Fruit fly (Drosophila melanogaster) whole organism, adult: ENCODE measurements around the gene ND-B17.

Source experiments
- CG11617 ChIP-seq: fragments of 200-800 bp; sonication (Bioruptor generic); optimal IDR thresholded peaks from 2 replicates; lab custom pipeline; 2017; ENCODE audit warnings: mild to moderate bottlenecking, missing biosample characterization, missing genetic modification reagents, missing genetic modification characterization
- CG12768 ChIP-seq: fragments of 200-800 bp; sonication (Bioruptor generic); optimal IDR thresholded peaks from 2 replicates; lab custom pipeline; 2017; ENCODE audit warnings: missing biosample characterization, missing genetic modification characterization, mild to moderate bottlenecking, moderate library complexity, missing genetic modification reagents
- CG14711 ChIP-seq: fragments of 200-800 bp; sonication (Bioruptor generic); optimal IDR thresholded peaks from 2 replicates; lab custom pipeline; 2018; ENCODE audit warnings: missing biosample characterization, mild to moderate bottlenecking, missing genetic modification characterization, moderate library complexity
- CG1620 ChIP-seq: fragments of 200-800 bp; sonication (Bioruptor generic); optimal IDR thresholded peaks from 2 replicates; lab custom pipeline; 2016; ENCODE audit warnings: missing biosample characterization, missing genetic modification characterization
- CG33017 ChIP-seq: fragments of 200-800 bp; sonication (Bioruptor generic); optimal IDR thresholded peaks from 2 replicates; lab custom pipeline; 2018; ENCODE audit warnings: missing biosample characterization, mild to moderate bottlenecking, missing genetic modification characterization, moderate library complexity
- CG5204 ChIP-seq: fragments of 200-800 bp; sonication (Bioruptor generic); optimal IDR thresholded peaks from 2 replicates; lab custom pipeline; 2016; ENCODE audit warnings: missing biosample characterization, missing genetic modification characterization
- CG7045 ChIP-seq: fragments of 200-800 bp; sonication (Bioruptor generic); optimal IDR thresholded peaks from 2 replicates; lab custom pipeline; 2017; ENCODE audit warnings: missing biosample characterization, mild to moderate bottlenecking, missing genetic modification characterization
- CG7101 ChIP-seq: fragments of 200-800 bp; sonication (Bioruptor generic); optimal IDR thresholded peaks from 2 replicates; lab custom pipeline; 2018; ENCODE audit warnings: missing biosample characterization, mild to moderate bottlenecking, missing genetic modification characterization, moderate library complexity
- Clk ChIP-seq: fragments of 200-800 bp; sonication (Bioruptor generic); optimal IDR thresholded peaks from 2 replicates; lab custom pipeline; 2017; ENCODE audit warnings: missing biosample characterization, missing genetic modification characterization
- Crg-1 ChIP-seq: fragments of 200-800 bp; sonication (Bioruptor generic); optimal IDR thresholded peaks from 2 replicates; lab custom pipeline; 2016; ENCODE audit warnings: missing biosample characterization, missing genetic modification characterization
- Hr96 ChIP-seq: fragments of 200-800 bp; sonication (Bioruptor generic); optimal IDR thresholded peaks from 2 replicates; lab custom pipeline; 2016; ENCODE audit warnings: missing biosample characterization, missing genetic modification characterization
- Mnt ChIP-seq: fragments of 200-800 bp; sonication (Bioruptor generic); optimal IDR thresholded peaks from 2 replicates; lab custom pipeline; 2016; ENCODE audit warnings: missing biosample characterization, mild to moderate bottlenecking, missing genetic modification characterization
- bab1 ChIP-seq: fragments of 200-800 bp; sonication (Bioruptor generic); optimal IDR thresholded peaks from 3 replicates; lab custom pipeline; 2019; ENCODE audit warnings: missing biosample characterization, mild to moderate bottlenecking, missing genetic modification characterization, moderate library complexity
- cic ChIP-seq: fragments of 200-800 bp; sonication (Bioruptor generic); optimal IDR thresholded peaks from 2 replicates; lab custom pipeline; 2017; ENCODE audit warnings: missing biosample characterization, mild to moderate bottlenecking, missing genetic modification characterization, moderate library complexity
- cnc ChIP-seq, 2 experiments: fragments of >200 bp; optimal IDR thresholded peaks; 2 replicates each; lab custom pipeline; 2017
- kay ChIP-seq: fragments of 200-800 bp; sonication (Bioruptor generic); peaks from one replicate; lab custom pipeline; 2016; ENCODE audit warnings: missing biosample characterization, missing genetic modification characterization, borderline replicate concordance
- ovo ChIP-seq: fragments of 200-800 bp; sonication (Bioruptor generic); optimal IDR thresholded peaks from 2 replicates; lab custom pipeline; 2016; ENCODE audit warnings: missing biosample characterization, missing genetic modification characterization
- pad ChIP-seq: fragments of 200-800 bp; sonication (Bioruptor generic); optimal IDR thresholded peaks from 3 replicates; lab custom pipeline; 2017; ENCODE audit warnings: missing biosample characterization, missing genetic modification characterization, mild to moderate bottlenecking, moderate library complexity, missing genetic modification reagents
- tj ChIP-seq: fragments of 200-800 bp; sonication (Bioruptor generic); optimal IDR thresholded peaks from 3 replicates; lab custom pipeline; 2017; ENCODE audit warnings: missing biosample characterization, mild to moderate bottlenecking, missing genetic modification characterization, moderate library complexity
- toe ChIP-seq: fragments of 200-800 bp; sonication (Bioruptor generic); optimal IDR thresholded peaks from 2 replicates; lab custom pipeline; 2016; ENCODE audit warnings: missing biosample characterization, missing genetic modification characterization

ND-B17 gene

dm6 chr2L:15761409-15762407, 10.8 kb upstream of the ND-B17 start:
- TF ChIP-seq CG14711 (tag; lab: Kevin White, UChicago) (peak; percentile 68), CG5204 (GFP tag; lab: Kevin White, UChicago) (peak; percentile 45), CG33017 (peak; percentile 65), cic (no peak), kay (GFP tag; lab: Kevin White, UChicago) (peak; percentile 98), CG7101 (tag; lab: Kevin White, UChicago) (peak; percentile 72), Hr96 (GFP tag; lab: Kevin White, UChicago) (peak; percentile 37), Mnt (peak; percentile 3), CG11617 (GFP tag; lab: Kevin White, UChicago) (peak; percentile 53), Crg-1 (no peak), tj (peak; percentile 57), bab1 (GFP tag; lab: Kevin White, UChicago) (peak; percentile 18), Clk (GFP tag; lab: Kevin White, UChicago) (peak; percentile 31), CG12768 (GFP tag; lab: Kevin White, UChicago) (peak; percentile 9), pad (GFP tag; lab: Kevin White, UChicago) (peak; percentile 42), CG1620 (GFP tag; lab: Kevin White, UChicago) (peak; percentile 8), ovo (GFP tag; lab: Kevin White, UChicago) (no peak), toe (GFP tag; lab: Kevin White, UChicago) (peak; percentile 33), cnc (optimal IDR thresholded peaks at IDR 0.05; lab: Kevin White, UChicago) (no peak), CG7045 (GFP tag; lab: Kevin White, UChicago) (peak; percentile 73)

dm6 chr2L:15760666-15761065, 9.8 kb upstream of the ND-B17 start:
- no peak for TF ChIP-seq CG7045 (GFP tag; lab: Kevin White, UChicago)
- no peak for TF ChIP-seq CG11617 (GFP tag; lab: Kevin White, UChicago)
- TF ChIP-seq pad (GFP tag; lab: Kevin White, UChicago): no peak
- TF ChIP-seq cnc (optimal IDR thresholded peaks at IDR 0.05; lab: Kevin White, UChicago): no peak
- no peak for TF ChIP-seq Hr96 (GFP tag; lab: Kevin White, UChicago)
- no peak for TF ChIP-seq toe (GFP tag; lab: Kevin White, UChicago)
- TF ChIP-seq tj: no peak
- TF ChIP-seq Clk (GFP tag; lab: Kevin White, UChicago): no peak
- TF ChIP-seq CG12768 (GFP tag; lab: Kevin White, UChicago): no peak
- no peak for TF ChIP-seq kay (GFP tag; lab: Kevin White, UChicago)
- TF ChIP-seq CG5204 (GFP tag; lab: Kevin White, UChicago): no peak
- TF ChIP-seq Mnt: no peak
- no peak for TF ChIP-seq CG1620 (GFP tag; lab: Kevin White, UChicago)
- no peak for TF ChIP-seq CG33017
- TF ChIP-seq CG14711 (tag; lab: Kevin White, UChicago): no peak
- TF ChIP-seq Crg-1: no peak
- TF ChIP-seq bab1 (GFP tag; lab: Kevin White, UChicago): no peak
- no peak for TF ChIP-seq ovo (GFP tag; lab: Kevin White, UChicago)
- TF ChIP-seq CG7101 (tag; lab: Kevin White, UChicago): no peak

DNA sequence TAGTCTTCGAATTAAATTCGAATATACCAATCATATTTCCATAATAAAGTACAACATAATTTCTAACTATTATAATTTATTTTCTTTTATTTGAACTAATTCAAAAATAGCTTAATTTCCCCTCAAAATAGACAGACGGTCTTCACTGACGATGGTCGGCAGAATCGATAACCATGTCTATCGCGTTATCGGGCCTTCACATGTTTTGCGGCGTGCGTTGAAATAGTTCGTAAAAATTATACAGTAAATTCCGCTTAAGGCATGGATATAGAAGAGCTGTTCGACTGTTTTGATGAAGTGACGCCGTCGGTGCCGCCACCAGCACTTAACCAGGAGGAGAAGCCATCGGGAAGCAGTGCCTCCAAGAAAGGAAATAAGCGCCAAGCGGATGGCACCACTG, 1.2 kb upstream of the ND-B17 start, which contains the start of gene Mtr4:
Gene Mtr4, plus strand, starts transcription at position 168 of the 400 bp plus-strand sequence.
- TF ChIP-seq CG12768 (GFP tag; lab: Kevin White, UChicago): no peak
- no peak for TF ChIP-seq bab1 (GFP tag; lab: Kevin White, UChicago)
- peak; percentile 58 for TF ChIP-seq Mnt
- TF ChIP-seq tj: no peak
- TF ChIP-seq toe (GFP tag; lab: Kevin White, UChicago): no peak
- TF ChIP-seq pad (GFP tag; lab: Kevin White, UChicago): peak; percentile 100
- no peak for TF ChIP-seq ovo (GFP tag; lab: Kevin White, UChicago)

DNA sequence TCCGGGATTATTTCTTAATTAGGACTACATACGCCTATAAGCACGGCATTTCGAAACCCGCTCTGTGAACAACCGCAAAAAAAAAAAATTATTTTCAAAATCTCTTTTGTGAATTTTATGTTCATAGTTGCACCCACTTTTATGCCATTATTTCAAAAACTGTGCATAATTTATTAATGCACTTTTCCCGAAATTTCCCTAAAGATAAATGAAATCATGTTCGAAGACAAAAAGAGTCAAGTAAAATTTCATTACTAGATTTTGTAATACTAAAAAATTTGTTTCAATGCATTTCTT, 329 bp upstream of the ND-B17 start:
- TF ChIP-seq Hr96 (GFP tag; lab: Kevin White, UChicago) (no peak), ovo (GFP tag; lab: Kevin White, UChicago) (no peak), Mnt (no peak), Clk (GFP tag; lab: Kevin White, UChicago) (no peak), CG1620 (GFP tag; lab: Kevin White, UChicago) (no peak), CG11617 (GFP tag; lab: Kevin White, UChicago) (no peak), kay (GFP tag; lab: Kevin White, UChicago) (no peak), CG33017 (no peak), cnc (optimal IDR thresholded peaks at IDR 0.05; lab: Kevin White, UChicago) (no peak), Crg-1 (no peak), tj (no peak), CG5204 (GFP tag; lab: Kevin White, UChicago) (no peak), pad (GFP tag; lab: Kevin White, UChicago) (no peak)

- TF ChIP-seq bab1 (GFP tag; lab: Kevin White, UChicago) (peak; percentile 35), tj (peak; percentile 99), Hr96 (GFP tag; lab: Kevin White, UChicago) (no peak)
These were observed 1.6 kb downstream of the ND-B17 start for dm6 chr2L:15749313-15749712.

DNA sequence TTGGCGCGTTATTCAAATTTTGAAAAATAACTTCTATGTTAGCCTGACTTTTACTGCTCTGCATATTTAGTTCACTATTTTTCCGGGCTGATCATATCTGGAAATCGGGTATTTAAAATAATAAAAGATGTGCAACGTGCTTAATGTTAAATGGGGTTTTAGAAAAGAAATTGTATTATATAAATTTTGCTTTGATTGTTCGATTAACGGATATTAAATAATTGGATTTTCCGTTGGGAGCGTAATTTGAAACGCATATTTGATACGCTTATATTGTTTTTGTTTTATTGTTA, 2.7 kb downstream of the ND-B17 start:
- no peak for TF ChIP-seq Clk (GFP tag; lab: Kevin White, UChicago)
